Fruit fly (Drosophila melanogaster): Measurements from ENCODE around the gene CG7394.
"Not testable (repeated sequence)": the region's sequence is repeated elsewhere in the genome, so short reads cannot be mapped to it uniquely, and the experiment has no call there.

DNA sequence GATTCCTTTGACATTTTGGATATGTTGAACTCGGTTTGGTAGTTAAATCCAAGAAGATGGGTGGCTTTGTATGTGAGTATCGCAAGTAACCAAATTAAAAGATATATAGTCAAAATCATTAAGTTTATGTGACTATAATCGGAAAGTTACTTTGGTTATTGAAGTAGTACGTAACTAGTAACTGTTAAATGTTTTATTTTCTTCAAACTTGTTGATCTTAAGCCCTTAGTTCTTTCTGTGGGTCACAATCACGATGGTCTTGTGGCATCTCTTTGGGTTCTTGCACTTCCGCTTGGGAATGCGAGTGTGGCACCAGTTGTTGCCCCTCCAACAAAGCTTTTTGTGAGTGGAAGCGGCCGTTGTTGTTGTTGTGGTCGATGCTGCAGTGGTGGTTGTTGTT lies 15.1 kb downstream of the CG7394 start, which contains the start of gene CG33489:
- not testable (repeated sequence) for TF ChIP-seq net (GFP tag; optimal IDR thresholded peaks at IDR 0.05); CG3032 (tag; optimal IDR thresholded peaks at IDR 0.05); CG6854 (GFP tag; optimal IDR thresholded peaks at IDR 0.05); CG6792 (GFP tag; optimal IDR thresholded peaks at IDR 0.05); Met (GFP tag; optimal IDR thresholded peaks at IDR 0.05); OdsH (GFP tag; optimal IDR thresholded peaks at IDR 0.05); Hr39 (GFP tag; optimal IDR thresholded peaks at IDR 0.05)

Data from whole organism, prepupa.